Worm (Caenorhabditis elegans): ENCODE results near the gene srz-37.

The srz-37 gene

ce11 chrIV:3481760-3482159 lies at the start of gene srz-37:
Gene srz-37, minus strand, starts transcription at chrIV:3481860.
- no peak for TF ChIP-seq cey-2 (tag; optimal IDR thresholded peaks at IDR 0.05; ENCODE audit: borderline replicate concordance, insufficient read depth)

- TF ChIP-seq ceh-28 (tag; optimal IDR thresholded peaks at IDR 0.05): peak; percentile 67
- TF ChIP-seq Y75B8A.6 (GFP tag; IDR thresholded peaks at IDR 0.05): no peak
- TF ChIP-seq unc-62 (GFP tag; optimal IDR thresholded peaks at IDR 0.05 in 1 of 2): peak in 1 of 2 experiments; percentile 40
- TF ChIP-seq unc-62 (tag; optimal IDR thresholded peaks at IDR 0.05): no peak
- TF ChIP-seq nhr-41 (GFP tag; IDR thresholded peaks at IDR 0.05): no peak
- no peak for TF ChIP-seq nhr-111 (GFP tag; optimal IDR thresholded peaks at IDR 0.05)
- no peak for TF ChIP-seq F37D6.2 (tag; optimal IDR thresholded peaks at IDR 0.05)
Measured at ce11 chrIV:3527878-3528277, 46.2 kb upstream of the srz-37 start.

ce11 chrIV:3526831-3527404 lies 45.3 kb upstream of the srz-37 start, which contains the start of gene M57.2:
Gene M57.2, plus strand, starts transcription at chrIV:3527354.
- TF ChIP-seq pha-4 (GFP tag; IDR thresholded peaks at IDR 0.05): no peak
- TF ChIP-seq pha-4 (tag; optimal IDR thresholded peaks at IDR 0.05): no peak
- TF ChIP-seq mdl-1 (tag; optimal IDR thresholded peaks at IDR 0.05): no peak
- TF ChIP-seq lin-1 (GFP tag; IDR thresholded peaks at IDR 0.05): no peak
- TF ChIP-seq fkh-10 (GFP tag; optimal IDR thresholded peaks at IDR 0.05): no peak
- no peak for TF ChIP-seq ceh-62 (tag; optimal IDR thresholded peaks at IDR 0.05)
- no peak for TF ChIP-seq zag-1 (tag; optimal IDR thresholded peaks at IDR 0.05)
- no peak for TF ChIP-seq egl-27 (tag; optimal IDR thresholded peaks at IDR 0.05)
- TF ChIP-seq nhr-76 (tag; optimal IDR thresholded peaks at IDR 0.05): no peak
- no peak for TF ChIP-seq dmd-6 (GFP tag; IDR thresholded peaks at IDR 0.05)
- no peak for TF ChIP-seq tra-1 (GFP tag; IDR thresholded peaks at IDR 0.05)
- TF ChIP-seq egl-43 (GFP tag; IDR thresholded peaks at IDR 0.05): no peak
- no peak for TF ChIP-seq lin-38 (GFP tag; IDR thresholded peaks at IDR 0.05)
- TF ChIP-seq F44E2.7 (GFP tag; IDR thresholded peaks at IDR 0.05): no peak
- TF ChIP-seq Y105C5A.15 (GFP tag; IDR thresholded peaks at IDR 0.05): no peak
- no peak for TF ChIP-seq fos-1 (tag; optimal IDR thresholded peaks at IDR 0.05)
- no peak for TF ChIP-seq daf-12 (tag; optimal IDR thresholded peaks at IDR 0.05)
- no peak for TF ChIP-seq ceh-32 (tag; optimal IDR thresholded peaks at IDR 0.05; ENCODE audit: poor library complexity)
- TF ChIP-seq lin-39 (tag; optimal IDR thresholded peaks at IDR 0.05): no peak
- no peak for TF ChIP-seq ZK337.2 (GFP tag; IDR thresholded peaks at IDR 0.05)

- peak in 1 of 2 experiments; percentile 82 for TF ChIP-seq unc-62 (GFP tag; optimal IDR thresholded peaks at IDR 0.05 in 1 of 2)
- TF ChIP-seq unc-62 (tag; optimal IDR thresholded peaks at IDR 0.05): no peak
- no peak for TF ChIP-seq set-16 (GFP tag; IDR thresholded peaks at IDR 0.05)
Measured at ce11 chrIV:3526144-3526797, 44.6 kb upstream of the srz-37 start.

ce11 chrIV:3524584-3525020 lies 42.9 kb upstream of the srz-37 start:
- TF ChIP-seq fkh-10 (GFP tag; optimal IDR thresholded peaks at IDR 0.05): no peak
- TF ChIP-seq F49E8.2 (tag; optimal IDR thresholded peaks at IDR 0.05; ENCODE audit: borderline replicate concordance): peak; percentile 29
- no peak for TF ChIP-seq ztf-7 (tag; optimal IDR thresholded peaks at IDR 0.05)
- peak; percentile 40; the same call in 1 of the 2 replicates for TF ChIP-seq ceh-44 (GFP tag; IDR thresholded peaks at IDR 0.05)
- TF ChIP-seq zag-1 (tag; optimal IDR thresholded peaks at IDR 0.05): no peak
- peak; percentile 80 for TF ChIP-seq T26A8.4 (GFP tag; IDR thresholded peaks at IDR 0.05)
- TF ChIP-seq zip-2 (tag; optimal IDR thresholded peaks at IDR 0.05): peak; percentile 32
- TF ChIP-seq nhr-10 (tag; optimal IDR thresholded peaks at IDR 0.05): no peak
- no peak for TF ChIP-seq cey-2 (tag; optimal IDR thresholded peaks at IDR 0.05; ENCODE audit: borderline replicate concordance, insufficient read depth)
- TF ChIP-seq saeg-2 (GFP tag; IDR thresholded peaks at IDR 0.05): 0 out of 2 replicates have a peak, but pooled peaks have one; percentile 16
- TF ChIP-seq jun-1 (tag; optimal IDR thresholded peaks at IDR 0.05): no peak
- peak; percentile 78 for TF ChIP-seq mxl-2 (GFP tag; conservative IDR thresholded peaks at IDR 0.05)
- peak in 1 of 2 experiments; percentile 16 for TF ChIP-seq hif-1 (tag; optimal IDR thresholded peaks at IDR 0.05)
- peak; percentile 73; the same call in 1 of the 2 replicates for TF ChIP-seq lin-1 (GFP tag; IDR thresholded peaks at IDR 0.05)
- TF ChIP-seq lin-39 (tag; optimal IDR thresholded peaks at IDR 0.05): no peak
- TF ChIP-seq daf-8 (GFP tag; IDR thresholded peaks at IDR 0.05): 0 out of 2 replicates have a peak, but pooled peaks have one; percentile 25
- TF ChIP-seq madf-9 (GFP tag; conservative IDR thresholded peaks at IDR 0.05): peak; percentile 79
- TF ChIP-seq nhr-237 (tag; optimal IDR thresholded peaks at IDR 0.05): no peak
- TF ChIP-seq mxl-3 (GFP tag; optimal IDR thresholded peaks at IDR 0.05): peak; percentile 16
